Fruit fly (Drosophila melanogaster) whole organism, prepupa: Measurements from ENCODE around the gene CG13896.

Experiments
- Blimp-1 ChIP-seq: fragments of 200-800 bp; sonication (Bioruptor generic); optimal IDR thresholded peaks from 3 replicates; lab custom pipeline; 2017; ENCODE audit warnings: missing biosample characterization, missing genetic modification characterization, mild to moderate bottlenecking, moderate library complexity, missing genetic modification reagents
- CG10631 ChIP-seq: fragments of 200-800 bp; sonication (Bioruptor generic); optimal IDR thresholded peaks from 2 replicates; lab custom pipeline; 2016; ENCODE audit warnings: missing biosample characterization, missing genetic modification characterization
- CG11762 ChIP-seq: fragments of 200-800 bp; sonication (Bioruptor generic); optimal IDR thresholded peaks from 3 replicates; lab custom pipeline; 2016; ENCODE audit warnings: missing biosample characterization, missing genetic modification characterization; ENCODE audit not compliant: insufficient read depth
- CG15336 ChIP-seq: fragments of 200-800 bp; sonication (Bioruptor generic); IDR thresholded peaks from 2 replicates; pipeline ENCODE4 v1.3.6; 2022; ENCODE audit warnings: missing biosample characterization, missing genetic modification characterization
- CG6163 ChIP-seq: fragments of 200-800 bp; sonication (Bioruptor generic); IDR thresholded peaks from 3 replicates; pipeline ENCODE4 v1.3.6; 2022; ENCODE audit warnings: missing biosample characterization, missing genetic modification characterization
- CG6792 ChIP-seq: fragments of 200-800 bp; sonication (Bioruptor generic); optimal IDR thresholded peaks from 3 replicates; lab custom pipeline; 2016; ENCODE audit warnings: missing biosample characterization, missing genetic modification characterization
- CG7368 ChIP-seq: fragments of 200-800 bp; sonication (Bioruptor generic); optimal IDR thresholded peaks from 3 replicates; lab custom pipeline; 2016; ENCODE audit warnings: missing biosample characterization, missing genetic modification characterization
- Eip78C ChIP-seq: fragments of 200-800 bp; sonication (Bioruptor generic); peaks from one replicate; lab custom pipeline; 2016; ENCODE audit warnings: missing biosample characterization, missing genetic modification characterization
- Eip93F ChIP-seq: fragments of 200-800 bp; sonication (Bioruptor generic); optimal IDR thresholded peaks from 2 replicates; lab custom pipeline; 2016; ENCODE audit warnings: missing biosample characterization, mild to moderate bottlenecking, missing genetic modification characterization
- Gug ChIP-seq: fragments of 200-800 bp; sonication (Bioruptor generic); IDR thresholded peaks from 2 replicates; pipeline ENCODE4 v1.3.6; 2022; ENCODE audit warnings: missing biosample characterization, missing genetic modification characterization
- Hr4 ChIP-seq: fragments of 200-800 bp; sonication (Bioruptor generic); optimal IDR thresholded peaks from 3 replicates; lab custom pipeline; 2016; ENCODE audit warnings: missing biosample characterization, missing genetic modification characterization
- achi ChIP-seq: fragments of 200-800 bp; sonication (Bioruptor generic); optimal IDR thresholded peaks from 3 replicates; lab custom pipeline; 2016; ENCODE audit warnings: missing biosample characterization, missing genetic modification characterization
- lz ChIP-seq: fragments of 200-800 bp; sonication (Bioruptor generic); optimal IDR thresholded peaks from 3 replicates; lab custom pipeline; 2016; ENCODE audit warnings: missing biosample characterization, missing genetic modification characterization

DNA sequence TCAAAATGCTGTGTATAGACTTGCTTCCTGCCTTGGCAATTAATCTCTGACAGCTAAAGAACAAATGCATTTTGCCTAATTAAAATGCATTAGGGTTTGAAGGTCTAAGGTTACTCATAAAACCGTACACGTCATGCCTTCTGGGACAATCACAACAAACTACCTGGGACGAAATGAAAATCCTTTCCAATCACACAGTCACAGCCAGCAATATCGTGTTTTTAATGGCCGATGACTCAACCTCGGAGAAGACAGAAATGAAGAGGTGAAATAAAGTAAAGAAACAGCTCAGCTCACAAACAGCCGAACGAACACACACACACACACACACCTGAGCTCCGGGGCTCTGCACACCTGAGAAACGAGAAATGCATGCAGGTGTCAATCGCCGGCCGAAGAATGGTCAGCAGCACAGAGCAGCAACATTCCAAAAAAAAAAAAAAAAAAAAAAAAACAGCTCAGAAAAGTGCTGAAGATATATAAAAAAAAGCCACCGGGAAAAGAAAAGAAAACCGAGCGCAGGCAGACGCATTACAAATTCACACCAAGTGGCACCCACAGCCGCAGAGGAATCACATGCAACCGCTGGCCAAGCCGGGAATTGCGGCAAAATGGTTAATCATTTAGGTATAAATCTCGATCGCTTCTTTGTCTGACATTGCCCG, 20.8 kb upstream of the CG13896 start:
- TF ChIP-seq CG6792 (GFP tag; lab: Kevin White, UChicago) (no peak), Eip78C (GFP tag; lab: Kevin White, UChicago) (peak; percentile 16), CG7368 (GFP tag; lab: Kevin White, UChicago) (no peak), Eip93F (no peak), Blimp-1 (GFP tag; lab: Kevin White, UChicago) (no peak), Gug (GFP tag; lab: Robert Waterston, UW) (no peak), lz (GFP tag; lab: Kevin White, UChicago) (no peak), CG6163 (0 out of 3 replicates have a peak, but pooled peaks have one; percentile 27), Hr4 (no peak), CG10631 (GFP tag; lab: Kevin White, UChicago) (no peak), CG11762 (GFP tag; lab: Kevin White, UChicago) (no peak), achi (GFP tag; lab: Kevin White, UChicago) (no peak), CG15336 (GFP tag; lab: Robert Waterston, UW) (no peak)
